Worm (Caenorhabditis elegans) whole organism, L4 larva: ENCODE measurements around the gene cyp-13A7.
A peak's percentile ranks its signal among the peaks of the same experiment; 100 is the strongest.

Experiments used
- D1046.2 ChIP-seq: fragments of 200-800 bp; sonication (Bioruptor generic); IDR thresholded peaks from 2 replicates; pipeline ENCODE4 v1.3.6; 2022; ENCODE audit warnings: missing genetic modification characterization, missing compliant biosample characterization
- F44E2.7 ChIP-seq: fragments of 200-800 bp; sonication (Bioruptor generic); IDR thresholded peaks from 2 replicates; pipeline ENCODE4 v2.1.2; 2022; ENCODE audit warnings: missing genetic modification characterization, missing compliant biosample characterization
- T20F7.1 ChIP-seq: fragments of 200-800 bp; sonication (Bioruptor generic); optimal IDR thresholded peaks from 2 replicates; lab custom pipeline; 2018; ENCODE audit warnings: mild to moderate bottlenecking, missing genetic modification characterization, missing compliant biosample characterization
- T26A8.4 ChIP-seq: fragments of 200-800 bp; sonication (Bioruptor generic); IDR thresholded peaks from 2 replicates; pipeline ENCODE4 v1.3.6; 2022; ENCODE audit warnings: missing genetic modification characterization, missing compliant biosample characterization
- Y48G9A.11 ChIP-seq: fragments of 200-800 bp; sonication (Bioruptor generic); IDR thresholded peaks from 2 replicates; pipeline ENCODE4 v1.3.6; 2022; ENCODE audit warnings: missing genetic modification reagents, missing genetic modification characterization, missing compliant biosample characterization
- Y5F2A.4 ChIP-seq: fragments of 200-800 bp; sonication (Bioruptor generic); optimal IDR thresholded peaks from 2 replicates; lab custom pipeline; 2018; ENCODE audit warnings: mild to moderate bottlenecking, missing genetic modification characterization, missing compliant biosample characterization
- ZK337.2 ChIP-seq: fragments of 200-800 bp; sonication (Bioruptor generic); IDR thresholded peaks from 2 replicates; pipeline ENCODE4 v1.3.6; 2022; ENCODE audit warnings: missing genetic modification reagents, missing genetic modification characterization, missing compliant biosample characterization
- aha-1 ChIP-seq: fragments of 150-350 bp; peaks from one replicate; lab custom pipeline; 2014; ENCODE audit warnings: missing biosample characterization, missing genetic modification characterization
- ceh-20 ChIP-seq: fragments of 200-800 bp; sonication (Bioruptor generic); IDR thresholded peaks from 2 replicates; pipeline ENCODE4 v1.3.6; 2022; ENCODE audit warnings: missing genetic modification reagents, missing genetic modification characterization, missing compliant biosample characterization
- ceh-82 ChIP-seq: sonication (generic microtip); optimal IDR thresholded peaks from 2 replicates; lab custom pipeline; 2017; ENCODE audit warnings: missing biosample characterization, missing genetic modification characterization
- ces-1 ChIP-seq: fragments of 150-350 bp; sonication (generic microtip); optimal IDR thresholded peaks from 4 replicates; lab custom pipeline; 2014; ENCODE audit warnings: missing biosample characterization, missing genetic modification reagents, missing genetic modification characterization
- daf-16 ChIP-seq, 3 experiments: sonication (generic microtip); optimal IDR thresholded peaks; 2 replicates each; lab custom pipeline; 2016 to 2017; ENCODE audit warnings: missing genetic modification characterization in 3 of 3, missing genetic modification reagents in 3 of 3, mild to moderate bottlenecking in 2 of 3, missing compliant biosample characterization in 2 of 3, missing biosample characterization in 1 of 3, moderate library complexity in 1 of 3
- daf-19 ChIP-seq: fragments of 200-800 bp; sonication (Bioruptor generic); conservative IDR thresholded peaks from 2 replicates; pipeline ENCODE4 v1.3.6; 2022; ENCODE audit warnings: missing genetic modification characterization, missing compliant biosample characterization
- daf-8 ChIP-seq: fragments of 200-800 bp; sonication (Bioruptor generic); IDR thresholded peaks from 2 replicates; pipeline ENCODE4 v1.3.6; 2022; ENCODE audit warnings: missing genetic modification characterization, missing compliant biosample characterization
- dmd-6 ChIP-seq: fragments of 200-800 bp; sonication (Bioruptor generic); IDR thresholded peaks from 2 replicates; pipeline ENCODE4 v1.3.6; 2022; ENCODE audit warnings: missing genetic modification reagents, missing genetic modification characterization, missing compliant biosample characterization
- dmd-9 ChIP-seq: fragments of 200-800 bp; sonication (Bioruptor generic); IDR thresholded peaks from 2 replicates; pipeline ENCODE4 v1.3.6; 2022; ENCODE audit warnings: missing genetic modification reagents, missing genetic modification characterization, missing compliant biosample characterization
- dve-1 ChIP-seq: sonication (generic microtip); optimal IDR thresholded peaks from 2 replicates; lab custom pipeline; 2017; ENCODE audit warnings: antibody characterized with exemption, mild to moderate bottlenecking, missing genetic modification characterization, missing compliant biosample characterization; ENCODE audit not compliant: insufficient read depth
- egl-27 ChIP-seq: sonication (generic microtip); optimal IDR thresholded peaks from 3 replicates; lab custom pipeline; 2017; ENCODE audit warnings: missing biosample characterization, missing genetic modification reagents, missing genetic modification characterization
- hlh-30 ChIP-seq: sonication (generic microtip); optimal IDR thresholded peaks from 2 replicates; lab custom pipeline; 2017; ENCODE audit warnings: antibody characterized with exemption, mild to moderate bottlenecking, missing genetic modification characterization, missing compliant biosample characterization; ENCODE audit not compliant: insufficient read depth
- lim-7 ChIP-seq: fragments of 200-800 bp; sonication (Bioruptor generic); IDR thresholded peaks from 2 replicates; pipeline ENCODE4 v1.3.6; 2022; ENCODE audit warnings: missing genetic modification characterization, missing compliant biosample characterization
- lin-13 ChIP-seq: fragments of 150-350 bp; optimal IDR thresholded peaks from 2 replicates; lab custom pipeline; 2014; ENCODE audit warnings: missing biosample characterization, missing genetic modification reagents, missing genetic modification characterization
- lin-29 ChIP-seq: fragments of 200-800 bp; sonication (Bioruptor generic); IDR thresholded peaks from 2 replicates; pipeline ENCODE4 v1.3.6; 2022; ENCODE audit warnings: missing genetic modification reagents, missing genetic modification characterization, missing compliant biosample characterization
- lir-3 ChIP-seq: sonication (generic microtip); optimal IDR thresholded peaks from 2 replicates; lab custom pipeline; 2016; ENCODE audit warnings: mild to moderate bottlenecking, missing genetic modification characterization, missing compliant biosample characterization
- madf-5 ChIP-seq, 2 experiments: fragments of 200-800 bp; sonication (Bioruptor generic); IDR thresholded peaks; 2 replicates each; pipeline ENCODE4 v1.3.6; 2022; ENCODE audit warnings: missing compliant biosample characterization in 2 of 2, missing genetic modification characterization in 2 of 2
- mdt-29 ChIP-seq: fragments of 200-800 bp; sonication (Bioruptor generic); IDR thresholded peaks from 2 replicates; pipeline ENCODE4 v1.3.6; 2022; ENCODE audit warnings: missing genetic modification reagents, missing genetic modification characterization, missing compliant biosample characterization
- mxl-2 ChIP-seq: fragments of 200-800 bp; sonication (Bioruptor generic); conservative IDR thresholded peaks from 2 replicates; pipeline ENCODE4 v1.3.6; 2022; ENCODE audit warnings: missing genetic modification reagents, missing genetic modification characterization, missing compliant biosample characterization
- mxl-3 ChIP-seq: fragments of 200-800 bp; sonication (Bioruptor generic); optimal IDR thresholded peaks from 2 replicates; lab custom pipeline; 2018; ENCODE audit warnings: mild to moderate bottlenecking, missing genetic modification characterization, missing compliant biosample characterization
- nhr-10 ChIP-seq: fragments of 150-350 bp; optimal IDR thresholded peaks from 2 replicates; lab custom pipeline; 2014; ENCODE audit warnings: missing biosample characterization, missing genetic modification characterization
- nhr-102 ChIP-seq: sonication (generic microtip); optimal IDR thresholded peaks from 2 replicates; lab custom pipeline; 2016; ENCODE audit warnings: mild to moderate bottlenecking, missing genetic modification characterization, moderate library complexity, missing compliant biosample characterization
- nhr-11 ChIP-seq: fragments of 150-350 bp; optimal IDR thresholded peaks from 2 replicates; lab custom pipeline; 2014; ENCODE audit warnings: missing biosample characterization, missing genetic modification characterization
- nhr-237 ChIP-seq: sonication (generic microtip); optimal IDR thresholded peaks from 2 replicates; lab custom pipeline; 2017; ENCODE audit warnings: missing biosample characterization, missing genetic modification characterization
- nhr-28 ChIP-seq: fragments of 150-350 bp; optimal IDR thresholded peaks from 2 replicates; lab custom pipeline; 2014; ENCODE audit warnings: missing biosample characterization, missing genetic modification characterization
- nhr-48 ChIP-seq: sonication (generic microtip); optimal IDR thresholded peaks from 2 replicates; lab custom pipeline; 2016; ENCODE audit warnings: mild to moderate bottlenecking, missing genetic modification characterization, missing compliant biosample characterization
- nhr-6 ChIP-seq: fragments of 150-350 bp; optimal IDR thresholded peaks from 2 replicates; lab custom pipeline; 2014; ENCODE audit warnings: missing biosample characterization, missing genetic modification characterization
- nhr-76 ChIP-seq: fragments of 150-350 bp; optimal IDR thresholded peaks from 2 replicates; lab custom pipeline; 2014; ENCODE audit warnings: missing biosample characterization, missing genetic modification characterization
- php-3 ChIP-seq: fragments of 200-800 bp; sonication (Bioruptor generic); IDR thresholded peaks from 2 replicates; pipeline ENCODE4 v1.3.6; 2022; ENCODE audit warnings: missing genetic modification reagents, missing genetic modification characterization, missing compliant biosample characterization
- pqm-1 ChIP-seq: sonication (generic microtip); optimal IDR thresholded peaks from 2 replicates; lab custom pipeline; 2017; ENCODE audit warnings: missing biosample characterization, missing genetic modification characterization
- saeg-2 ChIP-seq: fragments of 200-800 bp; sonication (Bioruptor generic); IDR thresholded peaks from 2 replicates; pipeline ENCODE4 v1.3.6; 2022; ENCODE audit warnings: missing genetic modification reagents, missing genetic modification characterization, missing compliant biosample characterization
- set-16 ChIP-seq: fragments of 200-800 bp; sonication (Bioruptor generic); IDR thresholded peaks from 2 replicates; pipeline ENCODE4 v1.3.6; 2022; ENCODE audit warnings: missing genetic modification reagents, missing genetic modification characterization, missing compliant biosample characterization
- skn-1 ChIP-seq: fragments of 150-350 bp; optimal IDR thresholded peaks from 2 replicates; lab custom pipeline; 2014; ENCODE audit warnings: missing biosample characterization, missing genetic modification characterization
- snpc-1.2 ChIP-seq: fragments of 200-800 bp; sonication (Bioruptor generic); IDR thresholded peaks from 2 replicates; pipeline ENCODE4 v1.3.6; 2022; ENCODE audit warnings: missing genetic modification reagents, missing genetic modification characterization, missing compliant biosample characterization
- spr-3 ChIP-seq: fragments of 200-800 bp; sonication (Bioruptor generic); optimal IDR thresholded peaks from 2 replicates; lab custom pipeline; 2018; ENCODE audit warnings: mild to moderate bottlenecking, missing genetic modification characterization, missing compliant biosample characterization
- tag-97 ChIP-seq: fragments of 200-800 bp; sonication (Bioruptor generic); IDR thresholded peaks from 2 replicates; pipeline ENCODE4 v1.3.6; 2022; ENCODE audit warnings: missing genetic modification characterization, missing compliant biosample characterization
- unc-130 ChIP-seq: sonication (generic microtip); optimal IDR thresholded peaks from 2 replicates; lab custom pipeline; 2016; ENCODE audit warnings: missing genetic modification reagents, missing genetic modification characterization, missing compliant biosample characterization
- unc-62 ChIP-seq, 3 experiments: fragments of 150-350 bp in 1 of 3; sonication (generic microtip); optimal IDR thresholded peaks in 2 of 3; peaks in 1 of 3; 1 replicate in 1 of 3; 2 replicates in 2 of 3; lab custom pipeline; 2014 to 2017; ENCODE audit warnings: missing biosample characterization in 3 of 3, missing genetic modification characterization in 3 of 3, missing genetic modification reagents in 3 of 3, missing genotype in 1 of 3
- zag-1 ChIP-seq: fragments of 150-350 bp; optimal IDR thresholded peaks from 2 replicates; lab custom pipeline; 2014; ENCODE audit warnings: missing biosample characterization, missing genetic modification characterization
- zfp-2 ChIP-seq: sonication (generic microtip); optimal IDR thresholded peaks from 2 replicates; lab custom pipeline; 2016; ENCODE audit warnings: mild to moderate bottlenecking, missing genetic modification characterization, missing compliant biosample characterization
- zip-11 ChIP-seq: fragments of 200-800 bp; sonication (Bioruptor generic); IDR thresholded peaks from 2 replicates; pipeline ENCODE4 v1.3.6; 2022; ENCODE audit warnings: missing genetic modification characterization, missing compliant biosample characterization
- zip-2 ChIP-seq: fragments of 150-350 bp; optimal IDR thresholded peaks from 2 replicates; lab custom pipeline; 2014; ENCODE audit warnings: missing biosample characterization, missing genetic modification characterization
- ztf-7 ChIP-seq: fragments of 150-350 bp; optimal IDR thresholded peaks from 2 replicates; lab custom pipeline; 2014; ENCODE audit warnings: missing biosample characterization, missing genetic modification characterization

Gene cyp-13A7

DNA sequence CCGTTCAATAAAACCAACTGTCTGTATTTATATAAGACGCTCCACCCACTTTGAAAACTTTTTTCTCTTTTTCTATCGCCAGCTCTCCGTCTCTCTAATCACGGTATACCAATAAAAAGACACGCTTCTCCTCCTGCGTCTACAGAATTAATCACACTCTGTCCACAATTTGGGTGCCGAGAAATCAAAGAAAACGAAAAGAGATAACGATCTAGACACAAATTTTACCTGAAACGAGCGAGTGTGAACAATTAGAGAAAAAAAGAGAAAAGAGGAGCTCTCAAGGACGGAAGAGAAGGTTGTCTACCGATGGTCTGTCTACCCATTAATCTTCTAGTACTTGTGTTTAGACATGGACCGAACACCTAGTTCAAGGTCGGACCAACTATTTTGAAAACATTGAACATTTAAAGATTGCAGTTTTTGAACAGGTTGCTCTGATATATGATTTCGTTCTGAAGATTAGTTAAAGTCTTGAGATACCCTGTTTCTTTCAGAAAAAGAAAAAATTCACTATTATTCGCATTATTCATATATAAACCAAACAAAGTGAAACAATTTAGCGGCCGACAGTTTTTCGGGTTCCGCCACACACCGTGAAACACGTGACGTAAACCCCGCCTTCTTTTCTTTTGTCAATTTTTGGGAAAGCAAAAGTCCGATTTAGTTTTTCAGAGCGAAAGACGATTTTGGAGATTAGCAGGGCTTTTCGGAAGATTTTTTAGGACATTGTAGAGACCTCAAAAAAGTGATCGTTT, 15.8 kb upstream of the cyp-13A7 start, which contains the start of gene cyp-13A2 (continued):
- TF ChIP-seq dmd-6 = peak; percentile 87
- TF ChIP-seq mdt-29 (GFP tag; lab: Robert Waterston, UW) = no peak
- TF ChIP-seq ztf-7 (tag; lab: Kevin White, UChicago) = no peak
- no peak for TF ChIP-seq F44E2.7 (GFP tag; lab: Robert Waterston, UW)
- peak; percentile 46 for TF ChIP-seq pqm-1 (tag; lab: Kevin White, UChicago)
- peak; percentile 57 for TF ChIP-seq nhr-10 (tag; lab: Kevin White, UChicago)
- TF ChIP-seq snpc-1.2 (GFP tag; lab: Robert Waterston, UW) = no peak
- no peak for TF ChIP-seq aha-1
- TF ChIP-seq Y48G9A.11 (GFP tag; lab: Robert Waterston, UW) = 0 out of 2 replicates have a peak, but pooled peaks have one; percentile 23
- TF ChIP-seq ces-1 (GFP tag; lab: Kevin White, UChicago) = no peak
- TF ChIP-seq tag-97 = no peak
- TF ChIP-seq nhr-28 = peak; percentile 86
- no peak for TF ChIP-seq skn-1 (tag; lab: Kevin White, UChicago)
- TF ChIP-seq Y5F2A.4 (GFP tag; lab: Kevin White, UChicago) = no peak
- no peak for TF ChIP-seq mxl-2
- TF ChIP-seq T20F7.1 (GFP tag; lab: Kevin White, UChicago) = peak; percentile 16
- no peak for TF ChIP-seq daf-16 (GFP tag; optimal IDR thresholded peaks at IDR 0.05; lab: Kevin White, UChicago)
- peak; percentile 28 for TF ChIP-seq daf-16 (tag; optimal IDR thresholded peaks at IDR 0.05; lab: Kevin White, UChicago)
- TF ChIP-seq lin-29 (GFP tag; lab: Robert Waterston, UW) = no peak
- TF ChIP-seq ceh-20 = no peak; the same call in 1 of the 2 replicates
- no peak for TF ChIP-seq zip-11 (GFP tag; lab: Robert Waterston, UW)
- no peak for TF ChIP-seq daf-19 (GFP tag; lab: Robert Waterston, UW)
- no peak for TF ChIP-seq ZK337.2
- no peak for TF ChIP-seq nhr-76 (tag; lab: Kevin White, UChicago)
- no peak for TF ChIP-seq zag-1
- TF ChIP-seq nhr-237 (tag; lab: Kevin White, UChicago) = no peak
- TF ChIP-seq unc-62 (GFP tag; optimal IDR thresholded peaks at IDR 0.05 in 1 of 2; lab: Kevin White, UChicago) = peak in 1 of 2 experiments; percentile 91
- TF ChIP-seq unc-62 (tag; optimal IDR thresholded peaks at IDR 0.05; lab: Kevin White, UChicago) = no peak
- TF ChIP-seq dmd-9 = no peak
- TF ChIP-seq daf-8 (GFP tag; lab: Robert Waterston, UW) = no peak
- no peak for TF ChIP-seq lim-7 (GFP tag; lab: Robert Waterston, UW)
- TF ChIP-seq zip-2 (tag; lab: Kevin White, UChicago) = no peak
- peak; percentile 64 for TF ChIP-seq php-3 (GFP tag; lab: Robert Waterston, UW)
- TF ChIP-seq ceh-82 (tag; lab: Kevin White, UChicago) = no peak
- TF ChIP-seq hlh-30 = peak; percentile 24
- no peak for TF ChIP-seq spr-3 (GFP tag; lab: Kevin White, UChicago)
- TF ChIP-seq mxl-3 (GFP tag; lab: Kevin White, UChicago) = no peak
- peak; percentile 29 for TF ChIP-seq nhr-48
- no peak for TF ChIP-seq nhr-6 (tag; lab: Kevin White, UChicago)
- TF ChIP-seq lir-3 (tag; lab: Kevin White, UChicago) = no peak
- no peak for TF ChIP-seq set-16 (GFP tag; lab: Robert Waterston, UW)
- TF ChIP-seq madf-5 (GFP tag; IDR thresholded peaks at IDR 0.05; lab: Robert Waterston, UW) = no peak
- no peak for TF ChIP-seq egl-27 (tag; lab: Kevin White, UChicago)
- TF ChIP-seq T26A8.4 (GFP tag; lab: Robert Waterston, UW) = no peak
- peak; percentile 68 for TF ChIP-seq nhr-102
- TF ChIP-seq unc-130 (GFP tag; lab: Kevin White, UChicago) = no peak
- TF ChIP-seq dve-1 (tag; lab: Kevin White, UChicago) = peak; percentile 77
- TF ChIP-seq D1046.2 (GFP tag; lab: Robert Waterston, UW) = no peak
- peak; percentile 80 for TF ChIP-seq nhr-11 (tag; lab: Kevin White, UChicago)
- no peak for TF ChIP-seq saeg-2 (GFP tag; lab: Robert Waterston, UW)
- no peak for TF ChIP-seq zfp-2 (tag; lab: Kevin White, UChicago)
- TF ChIP-seq lin-13 = peak; percentile 5
